Fruit fly (Drosophila melanogaster): ENCODE measurements around the gene phr6-4.

DNA sequence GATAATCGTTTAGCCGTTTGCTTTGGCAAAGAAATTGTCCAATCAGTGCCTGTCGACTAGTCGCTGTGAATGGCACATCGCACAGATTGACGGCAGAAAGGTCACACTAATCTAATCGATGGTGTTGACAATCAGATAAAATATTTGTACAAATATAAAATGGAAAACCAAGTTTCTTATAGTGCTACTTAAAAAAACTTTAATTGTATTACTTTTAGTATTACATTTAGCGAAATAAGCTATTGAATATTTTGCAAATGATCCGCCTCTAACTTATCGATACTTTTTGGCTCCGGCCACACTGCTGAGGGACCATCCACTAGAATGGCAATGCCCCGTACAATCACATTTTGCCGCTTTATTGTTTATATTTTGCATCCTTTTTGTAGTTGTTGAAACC lies 10.5 kb upstream of the phr6-4 start, which contains the start of the genes brun and CG2614:
- TF ChIP-seq CG8478 (optimal IDR thresholded peaks at IDR 0.05) (no peak), CTCF (optimal IDR thresholded peaks at IDR 0.05) (no peak)
